Fruit fly (Drosophila melanogaster): ENCODE results near the gene CG7888.

CG7888 gene

dm6 chr3L:11084557-11085231 is 30.9 kb downstream of the CG7888 start (continued):
- TF ChIP-seq HLH4C (GFP tag; IDR thresholded peaks at IDR 0.05; ENCODE audit: partially characterized antibody): no peak
- TF ChIP-seq da (GFP tag; optimal IDR thresholded peaks at IDR 0.05): peak; percentile 93
- TF ChIP-seq sim (GFP tag; IDR thresholded peaks at IDR 0.05): peak; percentile 96
- TF ChIP-seq CG11398 (GFP tag; optimal IDR thresholded peaks at IDR 0.05): peak; percentile 98
- TF ChIP-seq CG12236 (GFP tag; optimal IDR thresholded peaks at IDR 0.05): peak; percentile 98
- peak; percentile 66 for TF ChIP-seq corto (GFP tag; optimal IDR thresholded peaks at IDR 0.05)
- TF ChIP-seq CG1603 (tag; optimal IDR thresholded peaks at IDR 0.05): peak; percentile 95
- peak; percentile 92 for TF ChIP-seq CG10654 (GFP tag; optimal IDR thresholded peaks at IDR 0.05)
- peak; percentile 94 for TF ChIP-seq dm (GFP tag; optimal IDR thresholded peaks at IDR 0.05)
- TF ChIP-seq gem (tag; optimal IDR thresholded peaks at IDR 0.05): peak; percentile 98
- TF ChIP-seq sisA (GFP tag; IDR thresholded peaks at IDR 0.05): peak; percentile 95
- TF ChIP-seq CG17186 (GFP tag; optimal IDR thresholded peaks at IDR 0.05): peak; percentile 82
- peak; percentile 70 for TF ChIP-seq schlank (tag; optimal IDR thresholded peaks at IDR 0.05)
- TF ChIP-seq CG7839 (tag; optimal IDR thresholded peaks at IDR 0.05): peak; percentile 98
- peak; percentile 94 for TF ChIP-seq CG12071 (GFP tag; optimal IDR thresholded peaks at IDR 0.05)
- TF ChIP-seq cg (GFP tag; optimal IDR thresholded peaks at IDR 0.05): peak; percentile 23
- TF ChIP-seq slbo (GFP tag; IDR thresholded peaks at IDR 0.05): peak; percentile 92
- peak; percentile 89 for TF ChIP-seq CG10431 (GFP tag; optimal IDR thresholded peaks at IDR 0.05)
- peak; percentile 95 for TF ChIP-seq lmd (GFP tag; IDR thresholded peaks at IDR 0.05)
- TF ChIP-seq Oli (tag; optimal IDR thresholded peaks at IDR 0.05): peak; percentile 98
- peak; percentile 94 for TF ChIP-seq ind (GFP tag; optimal IDR thresholded peaks at IDR 0.05)
- peak; percentile 89 for TF ChIP-seq CG7271 (tag; optimal IDR thresholded peaks at IDR 0.05)
- peak; percentile 78 for TF ChIP-seq CG17912 (GFP tag; optimal IDR thresholded peaks at IDR 0.05)
- no peak for TF ChIP-seq CG34224 (GFP tag; IDR thresholded peaks at IDR 0.05; ENCODE audit: partially characterized antibody)
- peak; percentile 86 for TF ChIP-seq Hmr (GFP tag; optimal IDR thresholded peaks at IDR 0.05)
- TF ChIP-seq CG9817 (tag; optimal IDR thresholded peaks at IDR 0.05): peak; percentile 77
- TF ChIP-seq Oaz (GFP tag; IDR thresholded peaks at IDR 0.05): peak; percentile 87
- TF ChIP-seq NC2α (GFP tag; optimal IDR thresholded peaks at IDR 0.05): peak; percentile 95
- peak; percentile 95 for TF ChIP-seq ATbp (GFP tag; optimal IDR thresholded peaks at IDR 0.05)
- TF ChIP-seq ranshi (GFP tag; IDR thresholded peaks at IDR 0.05): peak; percentile 96
- peak; percentile 96 for TF ChIP-seq CG30403 (GFP tag; optimal IDR thresholded peaks at IDR 0.05)
- peak; percentile 95 for TF ChIP-seq cato (GFP tag; optimal IDR thresholded peaks at IDR 0.05; ENCODE audit: borderline replicate concordance)
- TF ChIP-seq CG32767 (GFP tag; IDR thresholded peaks at IDR 0.05): peak; percentile 97
- TF ChIP-seq z (GFP tag; IDR thresholded peaks at IDR 0.05): peak; percentile 68; the same call in 1 of the 3 replicates
- TF ChIP-seq HLHmδ (GFP tag; optimal IDR thresholded peaks at IDR 0.05): no peak
- peak; percentile 19 for TF ChIP-seq gfzf (GFP tag; optimal IDR thresholded peaks at IDR 0.05)
- peak; percentile 83 for TF ChIP-seq Jarid2 (GFP tag; optimal IDR thresholded peaks at IDR 0.05)
- TF ChIP-seq nmo (GFP tag; optimal IDR thresholded peaks at IDR 0.05): peak; percentile 98
- no peak for TF ChIP-seq Deaf1 (tag; optimal IDR thresholded peaks at IDR 0.05)
- TF ChIP-seq bsh (GFP tag; optimal IDR thresholded peaks at IDR 0.05): peak; percentile 97 to 99
- TF ChIP-seq seq (GFP tag; IDR thresholded peaks at IDR 0.05): peak; percentile 95
- TF ChIP-seq CG8388 (GFP tag; optimal IDR thresholded peaks at IDR 0.05): peak; percentile 97
- TF ChIP-seq pum (GFP tag; optimal IDR thresholded peaks at IDR 0.05): peak; percentile 96
- no peak for TF ChIP-seq hb (GFP tag; IDR thresholded peaks at IDR 0.05; ENCODE audit: partially characterized antibody)
- peak; percentile 97 for TF ChIP-seq CG4820 (GFP tag; optimal IDR thresholded peaks at IDR 0.05)
- TF ChIP-seq CG8765 (GFP tag; IDR thresholded peaks at IDR 0.05): peak; percentile 87
- TF ChIP-seq Dp (GFP tag; optimal IDR thresholded peaks at IDR 0.05): peak; percentile 12
- no peak for TF ChIP-seq CG7963 (GFP tag; IDR thresholded peaks at IDR 0.05; ENCODE audit: partially characterized antibody)
- TF ChIP-seq lilli (GFP tag; optimal IDR thresholded peaks at IDR 0.05): peak; percentile 95

Measured in whole organism, embryonic.